Fruit fly (Drosophila melanogaster) whole organism, adult: ENCODE data around the gene gb.

Experiments
- CG11617 ChIP-seq: fragments of 200-800 bp; sonication (Bioruptor generic); optimal IDR thresholded peaks from 2 replicates; lab custom pipeline; 2017; ENCODE audit warnings: mild to moderate bottlenecking, missing biosample characterization, missing genetic modification reagents, missing genetic modification characterization
- CG12768 ChIP-seq: fragments of 200-800 bp; sonication (Bioruptor generic); optimal IDR thresholded peaks from 2 replicates; lab custom pipeline; 2017; ENCODE audit warnings: missing biosample characterization, missing genetic modification characterization, mild to moderate bottlenecking, moderate library complexity, missing genetic modification reagents
- CG14711 ChIP-seq: fragments of 200-800 bp; sonication (Bioruptor generic); optimal IDR thresholded peaks from 2 replicates; lab custom pipeline; 2018; ENCODE audit warnings: missing biosample characterization, mild to moderate bottlenecking, missing genetic modification characterization, moderate library complexity
- CG1620 ChIP-seq: fragments of 200-800 bp; sonication (Bioruptor generic); optimal IDR thresholded peaks from 2 replicates; lab custom pipeline; 2016; ENCODE audit warnings: missing biosample characterization, missing genetic modification characterization
- CG33017 ChIP-seq: fragments of 200-800 bp; sonication (Bioruptor generic); optimal IDR thresholded peaks from 2 replicates; lab custom pipeline; 2018; ENCODE audit warnings: missing biosample characterization, mild to moderate bottlenecking, missing genetic modification characterization, moderate library complexity
- CG5204 ChIP-seq: fragments of 200-800 bp; sonication (Bioruptor generic); optimal IDR thresholded peaks from 2 replicates; lab custom pipeline; 2016; ENCODE audit warnings: missing biosample characterization, missing genetic modification characterization
- CG7045 ChIP-seq: fragments of 200-800 bp; sonication (Bioruptor generic); optimal IDR thresholded peaks from 2 replicates; lab custom pipeline; 2017; ENCODE audit warnings: missing biosample characterization, mild to moderate bottlenecking, missing genetic modification characterization
- CG7101 ChIP-seq: fragments of 200-800 bp; sonication (Bioruptor generic); optimal IDR thresholded peaks from 2 replicates; lab custom pipeline; 2018; ENCODE audit warnings: missing biosample characterization, mild to moderate bottlenecking, missing genetic modification characterization, moderate library complexity
- Clk ChIP-seq: fragments of 200-800 bp; sonication (Bioruptor generic); optimal IDR thresholded peaks from 2 replicates; lab custom pipeline; 2017; ENCODE audit warnings: missing biosample characterization, missing genetic modification characterization
- Crg-1 ChIP-seq: fragments of 200-800 bp; sonication (Bioruptor generic); optimal IDR thresholded peaks from 2 replicates; lab custom pipeline; 2016; ENCODE audit warnings: missing biosample characterization, missing genetic modification characterization
- Hr96 ChIP-seq: fragments of 200-800 bp; sonication (Bioruptor generic); optimal IDR thresholded peaks from 2 replicates; lab custom pipeline; 2016; ENCODE audit warnings: missing biosample characterization, missing genetic modification characterization
- Mnt ChIP-seq: fragments of 200-800 bp; sonication (Bioruptor generic); optimal IDR thresholded peaks from 2 replicates; lab custom pipeline; 2016; ENCODE audit warnings: missing biosample characterization, mild to moderate bottlenecking, missing genetic modification characterization
- bab1 ChIP-seq: fragments of 200-800 bp; sonication (Bioruptor generic); optimal IDR thresholded peaks from 3 replicates; lab custom pipeline; 2019; ENCODE audit warnings: missing biosample characterization, mild to moderate bottlenecking, missing genetic modification characterization, moderate library complexity
- cic ChIP-seq: fragments of 200-800 bp; sonication (Bioruptor generic); optimal IDR thresholded peaks from 2 replicates; lab custom pipeline; 2017; ENCODE audit warnings: missing biosample characterization, mild to moderate bottlenecking, missing genetic modification characterization, moderate library complexity
- cnc ChIP-seq, 2 experiments: fragments of >200 bp; optimal IDR thresholded peaks; 2 replicates each; lab custom pipeline; 2017
- kay ChIP-seq: fragments of 200-800 bp; sonication (Bioruptor generic); peaks from one replicate; lab custom pipeline; 2016; ENCODE audit warnings: missing biosample characterization, missing genetic modification characterization, borderline replicate concordance
- ovo ChIP-seq: fragments of 200-800 bp; sonication (Bioruptor generic); optimal IDR thresholded peaks from 2 replicates; lab custom pipeline; 2016; ENCODE audit warnings: missing biosample characterization, missing genetic modification characterization
- pad ChIP-seq: fragments of 200-800 bp; sonication (Bioruptor generic); optimal IDR thresholded peaks from 3 replicates; lab custom pipeline; 2017; ENCODE audit warnings: missing biosample characterization, missing genetic modification characterization, mild to moderate bottlenecking, moderate library complexity, missing genetic modification reagents
- tj ChIP-seq: fragments of 200-800 bp; sonication (Bioruptor generic); optimal IDR thresholded peaks from 3 replicates; lab custom pipeline; 2017; ENCODE audit warnings: missing biosample characterization, mild to moderate bottlenecking, missing genetic modification characterization, moderate library complexity
- toe ChIP-seq: fragments of 200-800 bp; sonication (Bioruptor generic); optimal IDR thresholded peaks from 2 replicates; lab custom pipeline; 2016; ENCODE audit warnings: missing biosample characterization, missing genetic modification characterization

The gb gene

dm6 chr3R:27111784-27112602 lies at the start of gene gb, which contains the start of gene CG5815:
Gene gb (minus strand): TSS chr3R:27112270.
Gene CG5815 (plus strand): TSS chr3R:27112566.
- TF ChIP-seq CG12768 (GFP tag; lab: Kevin White, UChicago) (peak; percentile 90), CG33017 (tag; lab: Kevin White, UChicago) (peak; percentile 85), cnc (optimal IDR thresholded peaks at IDR 0.05; lab: Kevin White, UChicago) (no peak), Hr96 (GFP tag; lab: Kevin White, UChicago) (peak; percentile 84), CG5204 (GFP tag; lab: Kevin White, UChicago) (peak; percentile 88), Clk (peak; percentile 83), CG7101 (tag; lab: Kevin White, UChicago) (peak; percentile 86), tj (GFP tag; lab: Kevin White, UChicago) (peak; percentile 86), pad (peak; percentile 76), Mnt (GFP tag; lab: Kevin White, UChicago) (peak; percentile 90), CG7045 (GFP tag; lab: Kevin White, UChicago) (peak; percentile 91), ovo (GFP tag; lab: Kevin White, UChicago) (peak; percentile 81), CG1620 (GFP tag; lab: Kevin White, UChicago) (peak; percentile 91), CG14711 (peak; percentile 85), kay (GFP tag; lab: Kevin White, UChicago) (no peak), toe (peak; percentile 93), CG11617 (GFP tag; lab: Kevin White, UChicago) (peak; percentile 90), Crg-1 (GFP tag; lab: Kevin White, UChicago) (peak; percentile 83), bab1 (GFP tag; lab: Kevin White, UChicago) (peak; percentile 92), cic (GFP tag; lab: Kevin White, UChicago) (peak; percentile 96)

dm6 chr3R:27160858-27161257 lies 48.8 kb upstream of the gb start, which contains the start of gene CG5909:
Gene CG5909 (plus strand): TSS chr3R:27161158.
- TF ChIP-seq tj (GFP tag; lab: Kevin White, UChicago) = no peak
- TF ChIP-seq cic (GFP tag; lab: Kevin White, UChicago) = no peak
- TF ChIP-seq CG7101 (tag; lab: Kevin White, UChicago) = no peak
- no peak for TF ChIP-seq CG5204 (GFP tag; lab: Kevin White, UChicago)
- no peak for TF ChIP-seq Mnt (GFP tag; lab: Kevin White, UChicago)
- no peak for TF ChIP-seq Hr96 (GFP tag; lab: Kevin White, UChicago)
- no peak for TF ChIP-seq CG11617 (GFP tag; lab: Kevin White, UChicago)
- TF ChIP-seq kay (GFP tag; lab: Kevin White, UChicago) = no peak
- no peak for TF ChIP-seq CG7045 (GFP tag; lab: Kevin White, UChicago)
- no peak for TF ChIP-seq cnc (optimal IDR thresholded peaks at IDR 0.05; lab: Kevin White, UChicago)
- TF ChIP-seq CG1620 (GFP tag; lab: Kevin White, UChicago) = no peak
- TF ChIP-seq toe = no peak
- no peak for TF ChIP-seq ovo (GFP tag; lab: Kevin White, UChicago)
- TF ChIP-seq Crg-1 (GFP tag; lab: Kevin White, UChicago) = no peak

- TF ChIP-seq Clk (no peak), kay (GFP tag; lab: Kevin White, UChicago) (peak; percentile 25)
Measured at dm6 chr3R:27159870-27160269, 47.8 kb upstream of the gb start.

dm6 chr3R:27157814-27158213 lies 45.7 kb upstream of the gb start, which contains the start of gene grass:
Gene grass (plus strand): TSS chr3R:27157948.
- no peak for TF ChIP-seq CG7101 (tag; lab: Kevin White, UChicago)
- no peak for TF ChIP-seq Crg-1 (GFP tag; lab: Kevin White, UChicago)
- TF ChIP-seq CG1620 (GFP tag; lab: Kevin White, UChicago) = no peak
- no peak for TF ChIP-seq kay (GFP tag; lab: Kevin White, UChicago)
- TF ChIP-seq bab1 (GFP tag; lab: Kevin White, UChicago) = no peak

dm6 chr3R:27154001-27154400 lies 41.9 kb upstream of the gb start:
- TF ChIP-seq tj (GFP tag; lab: Kevin White, UChicago) = peak; percentile 99
- no peak for TF ChIP-seq bab1 (GFP tag; lab: Kevin White, UChicago)
- no peak for TF ChIP-seq cnc (optimal IDR thresholded peaks at IDR 0.05; lab: Kevin White, UChicago)
- no peak for TF ChIP-seq Crg-1 (GFP tag; lab: Kevin White, UChicago)

dm6 chr3R:27153062-27153878 lies 41.2 kb upstream of the gb start:
- TF ChIP-seq Mnt (GFP tag; lab: Kevin White, UChicago) (no peak), Clk (no peak), pad (no peak), CG1620 (GFP tag; lab: Kevin White, UChicago) (no peak), CG33017 (tag; lab: Kevin White, UChicago) (peak; percentile 47), CG12768 (GFP tag; lab: Kevin White, UChicago) (peak; percentile 47), tj (GFP tag; lab: Kevin White, UChicago) (no peak), CG5204 (GFP tag; lab: Kevin White, UChicago) (peak; percentile 41), cnc (optimal IDR thresholded peaks at IDR 0.05; lab: Kevin White, UChicago) (no peak), CG14711 (peak; percentile 34), CG11617 (GFP tag; lab: Kevin White, UChicago) (peak; percentile 71), cic (GFP tag; lab: Kevin White, UChicago) (peak; percentile 59), CG7101 (tag; lab: Kevin White, UChicago) (peak; percentile 61), CG7045 (GFP tag; lab: Kevin White, UChicago) (peak; percentile 64), toe (no peak), kay (GFP tag; lab: Kevin White, UChicago) (peak; percentile 94), Hr96 (GFP tag; lab: Kevin White, UChicago) (no peak)
